Worm (Caenorhabditis elegans): ENCODE results near the gene unc-58.
A peak's percentile ranks its signal among the peaks of the same experiment; 100 is the strongest.

unc-58 gene

DNA sequence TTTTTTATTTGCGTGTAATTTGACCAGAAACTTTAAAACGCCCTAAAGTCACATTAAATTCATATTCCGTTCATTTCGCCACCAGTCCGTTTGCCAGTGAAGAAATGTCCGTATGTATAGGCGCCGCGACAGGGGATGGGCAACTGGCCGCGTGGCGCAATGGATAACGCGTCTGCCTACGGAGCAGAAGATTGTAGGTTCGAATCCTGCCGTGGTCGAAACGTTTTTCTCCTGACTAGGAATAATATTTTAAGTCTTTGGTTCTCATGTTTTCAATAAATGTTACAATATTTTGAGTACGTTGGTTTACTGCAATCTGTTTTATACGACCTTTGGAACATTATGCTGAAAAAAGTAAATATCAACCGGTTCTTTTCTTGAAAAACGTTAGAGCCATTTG, 12.0 kb upstream of the unc-58 start:
- TF ChIP-seq hmg-11 (tag; optimal IDR thresholded peaks at IDR 0.05) (peak; percentile 91), nfya-1 (tag; optimal IDR thresholded peaks at IDR 0.05; ENCODE audit: insufficient read depth) (peak; percentile 49), pha-4 (tag; optimal IDR thresholded peaks at IDR 0.05) (peak; percentile 47), elt-3 (tag; optimal IDR thresholded peaks at IDR 0.05) (no peak), ceh-9 (tag; optimal IDR thresholded peaks at IDR 0.05) (no peak), ztf-11 (tag; optimal IDR thresholded peaks at IDR 0.05) (no peak), jun-1 (tag; optimal IDR thresholded peaks at IDR 0.05) (peak; percentile 25), mdl-1 (tag; optimal IDR thresholded peaks at IDR 0.05) (no peak), fkh-2 (tag; optimal IDR thresholded peaks at IDR 0.05) (no peak), nhr-23 (tag; optimal IDR thresholded peaks at IDR 0.05) (peak; percentile 48), skn-1 (tag; optimal IDR thresholded peaks at IDR 0.05) (peak; percentile 29), ZK546.5 (tag; optimal IDR thresholded peaks at IDR 0.05) (no peak), nhr-77 (tag; optimal IDR thresholded peaks at IDR 0.05) (no peak), pqm-1 (tag; optimal IDR thresholded peaks at IDR 0.05) (peak; percentile 6), ceh-28 (tag; optimal IDR thresholded peaks at IDR 0.05) (peak; percentile 23), daf-12 (tag; optimal IDR thresholded peaks at IDR 0.05) (no peak), egl-27 (tag; optimal IDR thresholded peaks at IDR 0.05) (no peak), ceh-16 (tag; optimal IDR thresholded peaks at IDR 0.05) (no peak), tbx-2 (tag; optimal IDR thresholded peaks at IDR 0.05) (peak; percentile 55), ztf-4 (tag; optimal IDR thresholded peaks at IDR 0.05) (no peak), unc-39 (tag; optimal IDR thresholded peaks at IDR 0.05) (no peak), R02D3.7 (tag; optimal IDR thresholded peaks at IDR 0.05) (no peak), lsy-12 (tag; optimal IDR thresholded peaks at IDR 0.05) (peak; percentile 60), snpc-4 (tag; optimal IDR thresholded peaks at IDR 0.05) (no peak), fos-1 (tag; optimal IDR thresholded peaks at IDR 0.05) (no peak), elt-1 (tag; optimal IDR thresholded peaks at IDR 0.05) (no peak), fkh-10 (GFP tag; optimal IDR thresholded peaks at IDR 0.05) (no peak), ama-1 (optimal IDR thresholded peaks at IDR 0.05) (no peak), elt-2 (tag; optimal IDR thresholded peaks at IDR 0.05) (peak; percentile 44), lin-15B (tag; optimal IDR thresholded peaks at IDR 0.05) (no peak), nhr-28 (tag; optimal IDR thresholded peaks at IDR 0.05) (no peak), nhr-237 (tag; optimal IDR thresholded peaks at IDR 0.05) (no peak), eor-1 (tag; optimal IDR thresholded peaks at IDR 0.05) (no peak), aly-2 (tag; optimal IDR thresholded peaks at IDR 0.05) (no peak), sea-2 (GFP tag; optimal IDR thresholded peaks at IDR 0.05) (no peak), nhr-43 (tag; optimal IDR thresholded peaks at IDR 0.05; ENCODE audit: poor library complexity, severe bottlenecking) (peak; percentile 81), zag-1 (tag; optimal IDR thresholded peaks at IDR 0.05) (no peak), unc-62 (GFP tag; optimal IDR thresholded peaks at IDR 0.05) (no peak), nhr-25 (tag; optimal IDR thresholded peaks at IDR 0.05) (peak; percentile 35), ceh-82 (tag; optimal IDR thresholded peaks at IDR 0.05) (no peak), mml-1 (tag; optimal IDR thresholded peaks at IDR 0.05) (no peak), egl-5 (tag; optimal IDR thresholded peaks at IDR 0.05) (no peak), nhr-11 (tag; optimal IDR thresholded peaks at IDR 0.05) (no peak), nhr-12 (tag; optimal IDR thresholded peaks at IDR 0.05) (no peak), lin-39 (tag; optimal IDR thresholded peaks at IDR 0.05) (peak; percentile 54), nhr-67 (tag; optimal IDR thresholded peaks at IDR 0.05) (no peak), nhr-76 (tag; optimal IDR thresholded peaks at IDR 0.05) (no peak)

DNA sequence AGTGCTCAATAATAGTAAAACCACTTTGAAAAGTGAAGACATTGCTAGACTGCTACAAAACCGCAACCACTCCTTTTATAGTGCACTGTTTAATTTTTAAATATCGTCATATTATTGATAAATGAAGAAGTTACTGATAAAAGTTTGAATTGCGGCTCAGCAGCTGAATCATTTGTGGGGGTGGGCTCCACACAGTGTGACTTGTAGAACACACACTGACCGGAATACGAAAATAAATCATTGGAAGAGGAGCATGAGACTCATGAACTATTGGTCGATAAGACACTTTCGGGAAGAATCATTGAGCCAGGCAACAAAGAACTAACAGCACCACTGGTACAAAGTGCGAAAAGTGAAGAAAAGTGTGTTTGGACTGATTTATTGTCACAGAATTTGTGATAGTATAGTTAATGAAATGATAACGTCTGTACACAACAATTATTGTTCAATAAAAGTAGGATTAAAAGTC, 9.0 kb upstream of the unc-58 start, which contains the start of gene oac-14:
oac-14 (minus strand) TSS at position 51 of the 469 bp plus-strand sequence.
- no peak for TF ChIP-seq ceh-16 (tag; optimal IDR thresholded peaks at IDR 0.05)
- peak; percentile 17 for TF ChIP-seq nfya-1 (tag; optimal IDR thresholded peaks at IDR 0.05; ENCODE audit: insufficient read depth)
- TF ChIP-seq fos-1 (tag; optimal IDR thresholded peaks at IDR 0.05) = no peak
- peak; percentile 31 for TF ChIP-seq ceh-28 (tag; optimal IDR thresholded peaks at IDR 0.05)
- no peak for TF ChIP-seq nhr-23 (tag; optimal IDR thresholded peaks at IDR 0.05)
- TF ChIP-seq mdl-1 (tag; optimal IDR thresholded peaks at IDR 0.05) = no peak
- TF ChIP-seq nhr-11 (tag; optimal IDR thresholded peaks at IDR 0.05) = no peak
- no peak for TF ChIP-seq eor-1 (tag; optimal IDR thresholded peaks at IDR 0.05)
- TF ChIP-seq sea-2 (GFP tag; optimal IDR thresholded peaks at IDR 0.05) = no peak
- peak; percentile 89 for TF ChIP-seq jun-1 (tag; optimal IDR thresholded peaks at IDR 0.05)
- TF ChIP-seq fkh-2 (tag; optimal IDR thresholded peaks at IDR 0.05) = no peak
- no peak for TF ChIP-seq hmg-11 (tag; optimal IDR thresholded peaks at IDR 0.05)
- TF ChIP-seq skn-1 (tag; optimal IDR thresholded peaks at IDR 0.05) = no peak
- TF ChIP-seq elt-1 (tag; optimal IDR thresholded peaks at IDR 0.05) = no peak
- no peak for TF ChIP-seq nhr-28 (tag; optimal IDR thresholded peaks at IDR 0.05)
- no peak for TF ChIP-seq ceh-82 (tag; optimal IDR thresholded peaks at IDR 0.05)
- no peak for TF ChIP-seq unc-39 (tag; optimal IDR thresholded peaks at IDR 0.05)
- no peak for TF ChIP-seq lin-39 (tag; optimal IDR thresholded peaks at IDR 0.05)
- no peak for TF ChIP-seq zag-1 (tag; optimal IDR thresholded peaks at IDR 0.05)
- no peak for TF ChIP-seq ZK546.5 (tag; optimal IDR thresholded peaks at IDR 0.05)
- TF ChIP-seq ceh-9 (tag; optimal IDR thresholded peaks at IDR 0.05) = no peak
- peak; percentile 99 for TF ChIP-seq elt-2 (tag; optimal IDR thresholded peaks at IDR 0.05)
- no peak for TF ChIP-seq nhr-25 (tag; optimal IDR thresholded peaks at IDR 0.05)
- no peak for TF ChIP-seq R02D3.7 (tag; optimal IDR thresholded peaks at IDR 0.05)
- no peak for TF ChIP-seq lsy-12 (tag; optimal IDR thresholded peaks at IDR 0.05)
- TF ChIP-seq nhr-12 (tag; optimal IDR thresholded peaks at IDR 0.05) = no peak
- peak; percentile 50 for TF ChIP-seq pha-4 (tag; optimal IDR thresholded peaks at IDR 0.05)
- TF ChIP-seq nhr-237 (tag; optimal IDR thresholded peaks at IDR 0.05) = no peak
- TF ChIP-seq egl-27 (tag; optimal IDR thresholded peaks at IDR 0.05) = no peak
- no peak for TF ChIP-seq ama-1 (optimal IDR thresholded peaks at IDR 0.05)
- peak; percentile 98 for TF ChIP-seq pqm-1 (tag; optimal IDR thresholded peaks at IDR 0.05)
- TF ChIP-seq egl-5 (tag; optimal IDR thresholded peaks at IDR 0.05) = no peak
- TF ChIP-seq unc-62 (GFP tag; optimal IDR thresholded peaks at IDR 0.05) = no peak
- no peak for TF ChIP-seq lin-15B (tag; optimal IDR thresholded peaks at IDR 0.05)
- no peak for TF ChIP-seq nhr-76 (tag; optimal IDR thresholded peaks at IDR 0.05)
- TF ChIP-seq nhr-77 (tag; optimal IDR thresholded peaks at IDR 0.05) = no peak
- no peak for TF ChIP-seq ztf-11 (tag; optimal IDR thresholded peaks at IDR 0.05)
- TF ChIP-seq fkh-10 (GFP tag; optimal IDR thresholded peaks at IDR 0.05) = no peak
- TF ChIP-seq tbx-2 (tag; optimal IDR thresholded peaks at IDR 0.05) = no peak
- TF ChIP-seq ztf-4 (tag; optimal IDR thresholded peaks at IDR 0.05) = no peak
